Worm (Caenorhabditis elegans) whole organism, midembryonic: ENCODE results near the gene C18A3.11.

Experiments used
- T22C8.4 ChIP-seq: fragments of 200-800 bp; sonication (Bioruptor generic); IDR thresholded peaks from 2 replicates; pipeline ENCODE4 v1.3.6; 2022; ENCODE audit warnings: missing genetic modification characterization, missing compliant biosample characterization
- cog-1 ChIP-seq: sonication (generic microtip); optimal IDR thresholded peaks from 2 replicates; lab custom pipeline; 2016; ENCODE audit warnings: missing genetic modification characterization, missing compliant biosample characterization
- flt-1 ChIP-seq: fragments of 200-800 bp; sonication (Bioruptor generic); IDR thresholded peaks from 2 replicates; pipeline ENCODE4 v1.3.6; 2022; ENCODE audit warnings: missing genetic modification characterization, missing compliant biosample characterization
- klf-2 ChIP-seq: fragments of 200-800 bp; sonication (Bioruptor generic); conservative IDR thresholded peaks from 2 replicates; pipeline ENCODE4 v1.3.6; 2022; ENCODE audit warnings: missing genetic modification reagents, missing genetic modification characterization, missing compliant biosample characterization
- med-1 ChIP-seq: sonication (generic microtip); optimal IDR thresholded peaks from 2 replicates; lab custom pipeline; 2017; ENCODE audit warnings: missing genetic modification characterization, mild to moderate bottlenecking, missing compliant biosample characterization, antibody characterized with exemption, missing genetic modification reagents; ENCODE audit not compliant: insufficient read depth
- ref-1 ChIP-seq: fragments of 200-800 bp; sonication (Bioruptor generic); conservative IDR thresholded peaks from 2 replicates; pipeline ENCODE4 v1.3.6; 2022; ENCODE audit warnings: missing genetic modification reagents, missing genetic modification characterization, missing compliant biosample characterization
- tab-1 ChIP-seq: fragments of 200-800 bp; sonication (Bioruptor generic); IDR thresholded peaks from 2 replicates; pipeline ENCODE4 v1.3.6; 2022; ENCODE audit warnings: missing genetic modification characterization, missing compliant biosample characterization
- ztf-23 ChIP-seq: fragments of 200-800 bp; sonication (Bioruptor generic); IDR thresholded peaks from 2 replicates; pipeline ENCODE4 v1.3.6; 2022; ENCODE audit warnings: missing genetic modification reagents, missing genetic modification characterization, missing compliant biosample characterization
- ztf-29 ChIP-seq: fragments of 200-800 bp; sonication (Bioruptor generic); IDR thresholded peaks from 2 replicates; pipeline ENCODE4 v1.3.6; 2022; ENCODE audit warnings: missing genetic modification reagents, missing genetic modification characterization, missing compliant biosample characterization

The C18A3.11 gene

ce11 chrII:5774879-5775278, 44.0 kb downstream of the C18A3.11 start:
- TF ChIP-seq ztf-29 (no peak), med-1 (no peak), cog-1 (no peak), flt-1 (GFP tag; lab: Robert Waterston, UW) (no peak), ztf-23 (GFP tag; lab: Robert Waterston, UW) (no peak), klf-2 (GFP tag; lab: Robert Waterston, UW) (no peak), tab-1 (GFP tag; lab: Robert Waterston, UW) (no peak), ref-1 (GFP tag; lab: Robert Waterston, UW) (no peak), T22C8.4 (GFP tag; lab: Robert Waterston, UW) (no peak)

ce11 chrII:5777372-5777771, 46.5 kb downstream of the C18A3.11 start:
- no peak for TF ChIP-seq med-1
- no peak for TF ChIP-seq tab-1 (GFP tag; lab: Robert Waterston, UW)
- no peak for TF ChIP-seq klf-2 (GFP tag; lab: Robert Waterston, UW)
- TF ChIP-seq T22C8.4 (GFP tag; lab: Robert Waterston, UW), result no peak
- TF ChIP-seq flt-1 (GFP tag; lab: Robert Waterston, UW), result no peak
- TF ChIP-seq cog-1, result no peak
- TF ChIP-seq ref-1 (GFP tag; lab: Robert Waterston, UW), result no peak
- TF ChIP-seq ztf-29, result no peak
- TF ChIP-seq ztf-23 (GFP tag; lab: Robert Waterston, UW), result no peak

- TF ChIP-seq ref-1 (GFP tag; lab: Robert Waterston, UW), result no peak
- no peak for TF ChIP-seq ztf-29
- TF ChIP-seq flt-1 (GFP tag; lab: Robert Waterston, UW), result no peak
- no peak for TF ChIP-seq med-1
- no peak for TF ChIP-seq klf-2 (GFP tag; lab: Robert Waterston, UW)
- no peak for TF ChIP-seq T22C8.4 (GFP tag; lab: Robert Waterston, UW)
- no peak for TF ChIP-seq cog-1
- no peak for TF ChIP-seq tab-1 (GFP tag; lab: Robert Waterston, UW)
- TF ChIP-seq ztf-23 (GFP tag; lab: Robert Waterston, UW), result no peak
Measured at ce11 chrII:5779866-5780265, 49.0 kb downstream of the C18A3.11 start.
